Worm (Caenorhabditis elegans) whole organism, young adult: Measurements from ENCODE around the gene T25C12.3.

ENCODE experiments used
- B0336.3 ChIP-seq: fragments of 200-800 bp; sonication (Bioruptor generic); IDR thresholded peaks from 2 replicates; pipeline ENCODE4 v1.3.6; 2022; ENCODE audit warnings: missing genetic modification characterization, missing compliant biosample characterization
- F57C9.4 ChIP-seq: sonication (generic microtip); optimal IDR thresholded peaks from 2 replicates; lab custom pipeline; 2017; ENCODE audit warnings: mild to moderate bottlenecking, missing genetic modification characterization, missing compliant biosample characterization

DNA sequence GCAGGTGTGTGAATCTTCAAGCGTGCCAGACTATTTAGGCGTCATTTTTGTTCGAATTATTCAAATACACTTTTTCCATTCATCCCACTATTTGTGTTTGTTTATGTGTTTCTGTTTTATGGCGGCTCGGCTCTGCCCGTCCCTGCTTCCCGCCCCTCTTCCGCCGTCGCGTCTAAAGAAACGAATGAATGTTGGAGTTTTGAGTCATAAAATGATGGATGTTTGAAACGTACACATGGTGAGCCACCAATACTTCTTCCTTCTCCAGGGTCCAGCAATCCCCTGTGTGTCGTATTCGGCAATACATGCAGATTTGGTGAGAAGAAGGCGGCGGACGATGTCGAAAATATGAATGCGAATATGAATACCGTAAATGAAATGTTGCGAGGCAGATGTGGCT is 36.8 kb downstream of the T25C12.3 start:
- TF ChIP-seq B0336.3 (GFP tag; lab: Robert Waterston, UW) (no peak), F57C9.4 (tag; lab: Kevin White, UChicago) (no peak)
